Worm (Caenorhabditis elegans) whole organism, L4 larva: ENCODE results near the gene srh-268.

Source experiments
- nhr-11 ChIP-seq: fragments of 150-350 bp; optimal IDR thresholded peaks from 2 replicates; lab custom pipeline; 2014; ENCODE audit warnings: missing biosample characterization, missing genetic modification characterization
- unc-39 ChIP-seq: sonication (generic microtip); optimal IDR thresholded peaks from 2 replicates; lab custom pipeline; 2017; ENCODE audit warnings: missing biosample characterization, missing genetic modification characterization
- ztf-7 ChIP-seq: fragments of 150-350 bp; optimal IDR thresholded peaks from 2 replicates; lab custom pipeline; 2014; ENCODE audit warnings: missing biosample characterization, missing genetic modification characterization

DNA sequence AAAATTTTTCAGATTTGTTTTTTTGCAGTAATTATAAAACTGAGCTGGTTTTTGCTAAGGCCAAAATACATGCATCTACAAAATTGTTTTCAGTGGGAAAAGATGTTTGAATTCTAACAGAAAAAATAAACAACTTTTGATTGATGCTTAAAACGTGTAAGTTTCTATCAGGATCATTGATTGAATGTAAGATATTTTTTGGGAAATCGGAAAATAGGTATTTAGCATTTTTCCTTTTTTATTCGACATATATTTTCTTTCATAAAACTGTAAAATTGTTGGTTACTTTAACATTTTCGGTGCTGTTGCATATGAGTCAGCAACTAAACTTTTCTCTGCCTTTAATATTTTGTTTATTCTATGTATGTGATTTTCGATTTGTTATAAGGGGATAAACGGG lies 14.7 kb upstream of the srh-268 start, which contains the start of gene C54F6.20:
- TF ChIP-seq ztf-7 (tag; lab: Kevin White, UChicago) (no peak), nhr-11 (tag; lab: Kevin White, UChicago) (no peak), unc-39 (tag; lab: Kevin White, UChicago) (no peak)
